Fruit fly (Drosophila melanogaster) whole organism, embryonic: ENCODE measurements around the gene CG12241.

Source experiments
- Antp ChIP-seq: fragments of 200-800 bp; sonication (Bioruptor generic); optimal IDR thresholded peaks from 3 replicates; lab custom pipeline; 2016; ENCODE audit warnings: missing biosample characterization, missing genetic modification characterization
- B-H1 ChIP-seq: fragments of 200-800 bp; sonication (Bioruptor generic); IDR thresholded peaks from 3 replicates; pipeline ENCODE4 v1.3.6; 2022; ENCODE audit warnings: missing biosample characterization, missing genetic modification characterization
- Blimp-1 ChIP-seq: fragments of 200-800 bp; sonication (Bioruptor generic); optimal IDR thresholded peaks from 3 replicates; lab custom pipeline; 2018; ENCODE audit warnings: missing biosample characterization, missing genetic modification characterization, mild to moderate bottlenecking, moderate library complexity, missing genetic modification reagents
- CG12104 ChIP-seq: fragments of 200-800 bp; sonication (Bioruptor generic); optimal IDR thresholded peaks from 3 replicates; lab custom pipeline; 2016; ENCODE audit warnings: missing biosample characterization, missing genetic modification characterization
- CG12155 ChIP-seq: fragments of 200-800 bp; sonication (Bioruptor generic); optimal IDR thresholded peaks from 3 replicates; lab custom pipeline; 2016; ENCODE audit warnings: missing biosample characterization, missing genetic modification characterization
- CG12299 ChIP-seq: fragments of 200-800 bp; sonication (Bioruptor generic); optimal IDR thresholded peaks from 2 replicates; lab custom pipeline; 2018; ENCODE audit warnings: missing biosample characterization, mild to moderate bottlenecking, missing genetic modification characterization
- CG13424 ChIP-seq: fragments of 200-800 bp; sonication (Bioruptor generic); optimal IDR thresholded peaks from 2 replicates; lab custom pipeline; 2019; ENCODE audit warnings: missing biosample characterization, mild to moderate bottlenecking, missing genetic modification characterization, moderate library complexity
- CG14965 ChIP-seq: fragments of 200-800 bp; sonication (Bioruptor generic); optimal IDR thresholded peaks from 2 replicates; lab custom pipeline; 2016; ENCODE audit warnings: missing biosample characterization, missing genetic modification characterization, borderline replicate concordance
- CG1602 ChIP-seq: fragments of 200-800 bp; sonication (Bioruptor generic); optimal IDR thresholded peaks from 3 replicates; lab custom pipeline; 2016; ENCODE audit warnings: missing biosample characterization, missing genetic modification characterization
- CG17385 ChIP-seq: fragments of 200-800 bp; sonication (Bioruptor generic); optimal IDR thresholded peaks from 3 replicates; lab custom pipeline; 2018; ENCODE audit warnings: missing biosample characterization, mild to moderate bottlenecking, missing genetic modification characterization
- CG17612 ChIP-seq: fragments of 200-800 bp; sonication (Bioruptor generic); IDR thresholded peaks from 2 replicates; pipeline ENCODE4 v1.3.6; 2022; ENCODE audit warnings: missing biosample characterization, missing genetic modification characterization
- CG18619 ChIP-seq: fragments of 200-800 bp; sonication (Bioruptor generic); optimal IDR thresholded peaks from 3 replicates; lab custom pipeline; 2017; ENCODE audit warnings: missing biosample characterization, mild to moderate bottlenecking, missing genetic modification characterization
- CG2202 ChIP-seq: fragments of 200-800 bp; sonication (Bioruptor generic); optimal IDR thresholded peaks from 2 replicates; lab custom pipeline; 2018; ENCODE audit warnings: missing biosample characterization, mild to moderate bottlenecking, missing genetic modification characterization
- CG30403 ChIP-seq: fragments of 200-800 bp; sonication (Bioruptor generic); optimal IDR thresholded peaks from 3 replicates; lab custom pipeline; 2016; ENCODE audit warnings: missing biosample characterization, missing genetic modification characterization
- CG30431 ChIP-seq: fragments of 200-800 bp; sonication (Bioruptor generic); optimal IDR thresholded peaks from 2 replicates; lab custom pipeline; 2017; ENCODE audit warnings: missing biosample characterization, missing genetic modification characterization
- CG32532 ChIP-seq: fragments of 200-800 bp; sonication (Bioruptor generic); IDR thresholded peaks from 2 replicates; pipeline ENCODE4 v1.3.6; 2022; ENCODE audit warnings: missing biosample characterization, missing genetic modification characterization
- CG33557 ChIP-seq: fragments of 200-800 bp; sonication (Bioruptor generic); optimal IDR thresholded peaks from 2 replicates; lab custom pipeline; 2019; ENCODE audit warnings: missing biosample characterization, mild to moderate bottlenecking, missing genetic modification characterization, moderate library complexity
- CG3726 ChIP-seq: fragments of 200-800 bp; sonication (Bioruptor generic); IDR thresholded peaks from 3 replicates; pipeline ENCODE4, ENCODE4 v1.3.6; 2022; ENCODE audit warnings: missing biosample characterization, missing genetic modification characterization
- CG4707 ChIP-seq: fragments of 200-800 bp; sonication (Bioruptor generic); optimal IDR thresholded peaks from 2 replicates; lab custom pipeline; 2018; ENCODE audit warnings: missing biosample characterization, mild to moderate bottlenecking, missing genetic modification characterization, moderate library complexity
- CG6791 ChIP-seq: fragments of 200-800 bp; sonication (Bioruptor generic); IDR thresholded peaks from 3 replicates; pipeline ENCODE4 v1.3.6; 2022; ENCODE audit warnings: missing biosample characterization, missing genetic modification characterization; ENCODE audit not compliant: partially characterized antibody
- CG9609 ChIP-seq: fragments of 200-800 bp; sonication (Bioruptor generic); optimal IDR thresholded peaks from 3 replicates; lab custom pipeline; 2016; ENCODE audit warnings: missing biosample characterization, missing genetic modification characterization
- Dll ChIP-seq: fragments of 200-800 bp; sonication (Bioruptor generic); IDR thresholded peaks from 4 replicates; pipeline ENCODE4 v1.3.6; 2022; ENCODE audit warnings: missing biosample characterization, missing genetic modification characterization; ENCODE audit not compliant: partially characterized antibody
- Gug ChIP-seq: fragments of 200-800 bp; sonication (Bioruptor generic); IDR thresholded peaks from 4 replicates; pipeline ENCODE4 v1.3.6; 2022; ENCODE audit warnings: missing biosample characterization, missing genetic modification characterization
- Mrtf ChIP-seq: fragments of 200-800 bp; sonication (Bioruptor generic); IDR thresholded peaks from 3 replicates; pipeline ENCODE4 v1.3.6; 2022; ENCODE audit warnings: missing biosample characterization, missing genetic modification characterization
- Nf-YC ChIP-seq: fragments of 200-800 bp; optimal IDR thresholded peaks from 3 replicates; lab custom pipeline; 2019; ENCODE audit warnings: missing biosample characterization, mild to moderate bottlenecking, missing genetic modification characterization, moderate library complexity
- Pdp1 ChIP-seq, 2 experiments: fragments of 200-800 bp; sonication (Bioruptor generic); optimal IDR thresholded peaks; 3 replicates each; lab custom pipeline; 2016; ENCODE audit warnings: missing biosample characterization in 2 of 2, missing genetic modification characterization in 2 of 2, mild to moderate bottlenecking in 1 of 2, moderate library complexity in 1 of 2
- Poxn ChIP-seq: fragments of 200-800 bp; sonication (Bioruptor generic); IDR thresholded peaks from 2 replicates; pipeline ENCODE4 v1.3.6; 2022; ENCODE audit warnings: missing biosample characterization, missing genetic modification characterization
- Six4 ChIP-seq: fragments of 200-800 bp; sonication (Bioruptor generic); optimal IDR thresholded peaks from 2 replicates; lab custom pipeline; 2016; ENCODE audit warnings: missing biosample characterization, missing genetic modification characterization
- Sry-δ ChIP-seq: fragments of 200-800 bp; sonication (Bioruptor generic); optimal IDR thresholded peaks from 2 replicates; lab custom pipeline; 2016; ENCODE audit warnings: missing biosample characterization, missing genetic modification characterization
- Taf1 ChIP-seq: fragments of 200-800 bp; sonication (Bioruptor generic); IDR thresholded peaks from 2 replicates; pipeline ENCODE4 v1.3.6; 2022; ENCODE audit warnings: missing biosample characterization, missing genetic modification characterization
- bbx ChIP-seq: fragments of 200-800 bp; sonication (Bioruptor generic); IDR thresholded peaks from 2 replicates; pipeline ENCODE4 v1.3.6; 2022; ENCODE audit warnings: missing biosample characterization, missing genetic modification characterization; ENCODE audit not compliant: partially characterized antibody
- chif ChIP-seq, 2 experiments: fragments of 200-800 bp; sonication (Bioruptor generic); optimal IDR thresholded peaks; 3 replicates each; lab custom pipeline; 2016; ENCODE audit warnings: missing biosample characterization in 2 of 2, missing genetic modification characterization in 2 of 2
- chm ChIP-seq: fragments of 200-800 bp; sonication (Bioruptor generic); IDR thresholded peaks from 2 replicates; pipeline ENCODE4 v1.3.6; 2022; ENCODE audit warnings: missing biosample characterization, missing genetic modification characterization
- dan ChIP-seq: fragments of 200-800 bp; sonication (Bioruptor generic); IDR thresholded peaks from 2 replicates; pipeline ENCODE4 v1.3.6; 2022; ENCODE audit warnings: missing biosample characterization, missing genetic modification characterization
- ems ChIP-seq: fragments of 200-800 bp; sonication (Bioruptor generic); optimal IDR thresholded peaks from 3 replicates; lab custom pipeline; 2016; ENCODE audit warnings: missing biosample characterization, missing genetic modification characterization
- esg ChIP-seq: fragments of 200-800 bp; sonication (Bioruptor generic); conservative IDR thresholded peaks from 2 replicates; pipeline ENCODE4 v1.3.6; 2022; ENCODE audit warnings: missing biosample characterization, missing genetic modification characterization
- ewg ChIP-seq: fragments of 200-800 bp; sonication (Bioruptor generic); optimal IDR thresholded peaks from 3 replicates; lab custom pipeline; 2017; ENCODE audit warnings: mild to moderate bottlenecking, missing biosample characterization, missing genetic modification reagents, missing genetic modification characterization
- exex ChIP-seq: fragments of 200-800 bp; sonication (Bioruptor generic); optimal IDR thresholded peaks from 4 replicates; lab custom pipeline; 2018; ENCODE audit warnings: missing biosample characterization, mild to moderate bottlenecking, missing genetic modification characterization, moderate library complexity
- gsb-n ChIP-seq: fragments of 200-800 bp; sonication (Bioruptor generic); optimal IDR thresholded peaks from 3 replicates; lab custom pipeline; 2018; ENCODE audit warnings: missing biosample characterization, mild to moderate bottlenecking, missing genetic modification characterization
- her ChIP-seq: fragments of 200-800 bp; sonication (Bioruptor generic); optimal IDR thresholded peaks from 2 replicates; lab custom pipeline; 2016; ENCODE audit warnings: missing biosample characterization, missing genetic modification characterization
- lmd ChIP-seq: fragments of 200-800 bp; sonication (Bioruptor generic); IDR thresholded peaks from 2 replicates; pipeline ENCODE4 v1.3.6; 2022; ENCODE audit warnings: missing biosample characterization, missing genetic modification characterization
- maf-S ChIP-seq: fragments of 200-800 bp; sonication (Bioruptor generic); optimal IDR thresholded peaks from 2 replicates; lab custom pipeline; 2016; ENCODE audit warnings: missing biosample characterization, missing genetic modification characterization
- mam ChIP-seq: fragments of 200-800 bp; sonication (Bioruptor generic); optimal IDR thresholded peaks from 3 replicates; lab custom pipeline; 2016; ENCODE audit warnings: missing biosample characterization, missing genetic modification characterization
- pita ChIP-seq: fragments of 200-800 bp; sonication (Bioruptor generic); optimal IDR thresholded peaks from 2 replicates; lab custom pipeline; 2017; ENCODE audit warnings: missing biosample characterization, mild to moderate bottlenecking, missing genetic modification characterization
- run ChIP-seq: fragments of 200-800 bp; sonication (Bioruptor generic); optimal IDR thresholded peaks from 3 replicates; lab custom pipeline; 2018; ENCODE audit warnings: missing biosample characterization, mild to moderate bottlenecking, missing genetic modification characterization
- salm ChIP-seq: fragments of 200-800 bp; sonication (Bioruptor generic); optimal IDR thresholded peaks from 2 replicates; lab custom pipeline; 2018; ENCODE audit warnings: missing biosample characterization, mild to moderate bottlenecking, missing genetic modification characterization
- sqz ChIP-seq: fragments of 200-800 bp; sonication (Bioruptor generic); optimal IDR thresholded peaks from 3 replicates; lab custom pipeline; 2018; ENCODE audit warnings: missing biosample characterization, mild to moderate bottlenecking, missing genetic modification characterization
- tin ChIP-seq: fragments of 200-800 bp; sonication (Bioruptor generic); optimal IDR thresholded peaks from 3 replicates; lab custom pipeline; 2016; ENCODE audit warnings: missing biosample characterization, missing genetic modification characterization
- trh ChIP-seq: fragments of 200-800 bp; sonication (Bioruptor generic); optimal IDR thresholded peaks from 2 replicates; lab custom pipeline; 2016; ENCODE audit warnings: missing biosample characterization, missing genetic modification characterization

CG12241 gene

dm6 chr3R:15242186-15243045 is 23.4 kb downstream of the CG12241 start, which contains the start of the genes tefu and Hsc70-4 (continued):
- no peak for TF ChIP-seq CG4707 (GFP tag; lab: Kevin White, UChicago)
- peak; percentile 79 for TF ChIP-seq run (tag; lab: Kevin White, UChicago)
- TF ChIP-seq Mrtf: peak; percentile 83
- TF ChIP-seq chif (GFP tag; optimal IDR thresholded peaks at IDR 0.05; lab: Kevin White, UChicago): peak in 1 of 2 experiments; percentile 83
- peak; percentile 14 for TF ChIP-seq trh (GFP tag; lab: Kevin White, UChicago)
- TF ChIP-seq Six4: peak; percentile 44
- peak; percentile 85 to 90 for TF ChIP-seq Pdp1 (GFP tag; optimal IDR thresholded peaks at IDR 0.05; lab: Kevin White, UChicago)
- TF ChIP-seq lmd (GFP tag; lab: Robert Waterston, UW): peak; percentile 86
- peak; percentile 72 for TF ChIP-seq CG12155
- TF ChIP-seq dan (GFP tag; lab: Robert Waterston, UW): 0 out of 2 replicates have a peak, but pooled peaks have one; percentile 44
- TF ChIP-seq sqz (GFP tag; lab: Kevin White, UChicago): peak; percentile 95
- no peak for TF ChIP-seq pita
- TF ChIP-seq Gug: peak; percentile 92
- TF ChIP-seq CG18619 (GFP tag; lab: Kevin White, UChicago): peak; percentile 76
- peak; percentile 60 for TF ChIP-seq ewg
- TF ChIP-seq tin: peak; percentile 78
- peak; percentile 76 for TF ChIP-seq maf-S
- peak; percentile 53 for TF ChIP-seq Sry-δ (GFP tag; lab: Kevin White, UChicago)
- peak; percentile 79 for TF ChIP-seq ems (GFP tag; lab: Kevin White, UChicago)
- peak; percentile 88 for TF ChIP-seq mam (GFP tag; lab: Kevin White, UChicago)
- peak; percentile 30 for TF ChIP-seq Nf-YC (tag; lab: Kevin White, UChicago)
- peak; percentile 73 for TF ChIP-seq B-H1 (GFP tag; lab: Robert Waterston, UW)
- TF ChIP-seq CG3726 (GFP tag; lab: Robert Waterston, UW): peak; percentile 75; the same call in 2 of the 3 replicates
- TF ChIP-seq bbx: no peak
- no peak for TF ChIP-seq Dll
- TF ChIP-seq CG2202 (tag; lab: Kevin White, UChicago): peak; percentile 40
- TF ChIP-seq gsb-n (tag; lab: Kevin White, UChicago): peak; percentile 55
- no peak; the same call in 1 of the 2 replicates for TF ChIP-seq Poxn (GFP tag; lab: Robert Waterston, UW)
- peak; percentile 38; the same call in 1 of the 3 replicates for TF ChIP-seq CG6791 (GFP tag; lab: Robert Waterston, UW)
- peak; percentile 27 for TF ChIP-seq CG12299 (tag; lab: Kevin White, UChicago)
- peak; percentile 69 for TF ChIP-seq Antp (GFP tag; lab: Kevin White, UChicago)
- peak; percentile 69 for TF ChIP-seq CG17612 (GFP tag; lab: Robert Waterston, UW)
- TF ChIP-seq chm (GFP tag; lab: Robert Waterston, UW): no peak
- TF ChIP-seq Taf1: no peak; the same call in 1 of the 2 replicates
- TF ChIP-seq CG30431 (GFP tag; lab: Kevin White, UChicago): peak; percentile 80
- TF ChIP-seq her: peak; percentile 28
- TF ChIP-seq CG30403: peak; percentile 88
- TF ChIP-seq exex: peak; percentile 30
- TF ChIP-seq salm (tag; lab: Kevin White, UChicago): peak; percentile 6
- TF ChIP-seq esg (GFP tag; lab: Robert Waterston, UW): peak; percentile 74
- peak; percentile 40 for TF ChIP-seq CG33557 (GFP tag; lab: Kevin White, UChicago)
- TF ChIP-seq CG1602 (GFP tag; lab: Kevin White, UChicago): peak; percentile 86
- TF ChIP-seq CG17385 (GFP tag; lab: Kevin White, UChicago): peak; percentile 61
- TF ChIP-seq Blimp-1 (GFP tag; lab: Kevin White, UChicago): no peak
- peak; percentile 73 for TF ChIP-seq CG9609
- TF ChIP-seq CG32532: peak; percentile 80
- TF ChIP-seq CG12104 (GFP tag; lab: Kevin White, UChicago): peak; percentile 71
- no peak for TF ChIP-seq CG14965 (GFP tag; lab: Kevin White, UChicago)
- TF ChIP-seq CG13424 (tag; lab: Kevin White, UChicago): peak; percentile 73
